Fruit fly (Drosophila melanogaster) whole organism, pupa: Measurements from ENCODE around the gene hay.

Experiments
- CG10348 ChIP-seq: fragments of 200-800 bp; sonication (Bioruptor generic); IDR thresholded peaks from 2 replicates; pipeline ENCODE4 v1.3.6; 2022; ENCODE audit warnings: missing biosample characterization, missing genetic modification characterization
- CG12605 ChIP-seq: fragments of 200-800 bp; sonication (Bioruptor generic); IDR thresholded peaks from 2 replicates; pipeline ENCODE4 v1.3.6; 2022; ENCODE audit warnings: missing biosample characterization, missing genetic modification characterization
- CG13204 ChIP-seq: fragments of 200-800 bp; sonication (Bioruptor generic); optimal IDR thresholded peaks from 2 replicates; lab custom pipeline; 2018; ENCODE audit warnings: missing biosample characterization, mild to moderate bottlenecking, missing genetic modification characterization, moderate library complexity
- CG14655 ChIP-seq: fragments of 200-800 bp; sonication (Bioruptor generic); optimal IDR thresholded peaks from 3 replicates; lab custom pipeline; 2017; ENCODE audit warnings: mild to moderate bottlenecking, missing biosample characterization, missing genetic modification reagents, missing genetic modification characterization
- CG15710 ChIP-seq: fragments of 200-800 bp; sonication (Bioruptor generic); optimal IDR thresholded peaks from 2 replicates; lab custom pipeline; 2018; ENCODE audit warnings: missing biosample characterization, mild to moderate bottlenecking, missing genetic modification characterization, moderate library complexity
- CG17806 ChIP-seq: fragments of 200-800 bp; sonication (Bioruptor generic); optimal IDR thresholded peaks from 2 replicates; lab custom pipeline; 2018; ENCODE audit warnings: missing biosample characterization, mild to moderate bottlenecking, missing genetic modification characterization, moderate library complexity
- CG32121 ChIP-seq: fragments of 200-800 bp; sonication (Bioruptor generic); IDR thresholded peaks from 2 replicates; pipeline ENCODE4 v1.3.6; 2022; ENCODE audit warnings: missing biosample characterization, missing genetic modification characterization
- CG34367 ChIP-seq: fragments of 200-800 bp; sonication (Bioruptor generic); optimal IDR thresholded peaks from 2 replicates; lab custom pipeline; 2018; ENCODE audit warnings: missing biosample characterization, mild to moderate bottlenecking, missing genetic modification characterization
- CG4496 ChIP-seq: fragments of 200-800 bp; sonication (Bioruptor generic); IDR thresholded peaks from 3 replicates; pipeline ENCODE4 v1.3.6; 2022; ENCODE audit warnings: missing biosample characterization, missing genetic modification characterization
- CG8159 ChIP-seq: fragments of 200-800 bp; sonication (Bioruptor generic); optimal IDR thresholded peaks from 3 replicates; lab custom pipeline; 2018; ENCODE audit warnings: missing biosample characterization, mild to moderate bottlenecking, missing genetic modification characterization, moderate library complexity
- CG8301 ChIP-seq: fragments of 200-800 bp; sonication (Bioruptor generic); optimal IDR thresholded peaks from 2 replicates; lab custom pipeline; 2018; ENCODE audit warnings: missing biosample characterization, mild to moderate bottlenecking, missing genetic modification characterization
- CG9948 ChIP-seq: fragments of 200-800 bp; sonication (Bioruptor generic); optimal IDR thresholded peaks from 2 replicates; lab custom pipeline; 2018; ENCODE audit warnings: missing biosample characterization, mild to moderate bottlenecking, missing genetic modification characterization, moderate library complexity
- D1 ChIP-seq: fragments of 200-800 bp; sonication (Bioruptor generic); optimal IDR thresholded peaks from 2 replicates; lab custom pipeline; 2018; ENCODE audit warnings: missing biosample characterization, mild to moderate bottlenecking, missing genetic modification characterization, moderate library complexity
- EcR ChIP-seq: fragments of 200-800 bp; sonication (Bioruptor generic); optimal IDR thresholded peaks from 3 replicates; lab custom pipeline; 2019; ENCODE audit warnings: missing biosample characterization, missing genetic modification characterization, mild to moderate bottlenecking, moderate library complexity, missing genetic modification reagents
- Ets98B ChIP-seq: fragments of 200-800 bp; sonication (Bioruptor generic); IDR thresholded peaks from 2 replicates; pipeline ENCODE4 v1.3.6; 2022; ENCODE audit warnings: missing biosample characterization, missing genetic modification characterization
- Pif1A ChIP-seq: fragments of 200-800 bp; sonication (Bioruptor generic); optimal IDR thresholded peaks from 3 replicates; lab custom pipeline; 2016; ENCODE audit warnings: missing biosample characterization, missing genetic modification characterization
- Pif1B ChIP-seq: fragments of 200-800 bp; sonication (Bioruptor generic); optimal IDR thresholded peaks from 3 replicates; lab custom pipeline; 2016; ENCODE audit warnings: missing biosample characterization, missing genetic modification characterization
- Snoo ChIP-seq: fragments of 200-800 bp; sonication (Bioruptor generic); optimal IDR thresholded peaks from 3 replicates; lab custom pipeline; 2017; ENCODE audit warnings: missing biosample characterization, mild to moderate bottlenecking, missing genetic modification characterization, inconsistent platforms
- fd96Ca ChIP-seq: fragments of 200-800 bp; sonication (Bioruptor generic); IDR thresholded peaks from 3 replicates; pipeline ENCODE4 v1.3.6; 2022; ENCODE audit warnings: missing biosample characterization, missing genetic modification characterization
- gl ChIP-seq: fragments of 200-800 bp; sonication (Bioruptor generic); optimal IDR thresholded peaks from 2 replicates; lab custom pipeline; 2018; ENCODE audit warnings: missing biosample characterization, mild to moderate bottlenecking, missing genetic modification characterization
- rn ChIP-seq: fragments of 200-800 bp; sonication (Bioruptor generic); IDR thresholded peaks from 2 replicates; pipeline ENCODE4 v1.3.6; 2022; ENCODE audit warnings: missing biosample characterization, missing genetic modification characterization

The hay gene

dm6 chr3L:10630885-10631359 lies at the start of gene hay, which contains the start of the genes CG42535 and CG34001:
hay (plus strand) TSS chr3L:10631079.
CG42535 (minus strand) TSS chr3L:10630935.
CG34001 (plus strand) TSS chr3L:10631079.
- TF ChIP-seq D1: peak; percentile 34
- TF ChIP-seq CG12605 (GFP tag; lab: Robert Waterston, UW): no peak
- no peak for TF ChIP-seq CG8301
- TF ChIP-seq, all 21 proteins: peak for 1

dm6 chr3L:10581688-10582288 lies 49.1 kb upstream of the hay start:
- TF ChIP-seq gl (tag; lab: Kevin White, UChicago) (no peak), CG14655 (GFP tag; lab: Kevin White, UChicago) (no peak), fd96Ca (no peak), Pif1A (GFP tag; lab: Kevin White, UChicago) (no peak)

dm6 chr3L:10584965-10585364 lies 45.9 kb upstream of the hay start:
- TF ChIP-seq Pif1A (GFP tag; lab: Kevin White, UChicago): no peak
- TF ChIP-seq EcR (GFP tag; lab: Kevin White, UChicago): no peak
- TF ChIP-seq D1: no peak

dm6 chr3L:10599512-10599911 lies 31.4 kb upstream of the hay start:
- TF ChIP-seq CG34367 (tag; lab: Kevin White, UChicago) (no peak), CG32121 (GFP tag; lab: Robert Waterston, UW) (no peak), Ets98B (no peak), rn (GFP tag; lab: Robert Waterston, UW) (no peak), CG10348 (GFP tag; lab: Robert Waterston, UW) (no peak), CG13204 (GFP tag; lab: Kevin White, UChicago) (no peak), EcR (GFP tag; lab: Kevin White, UChicago) (no peak), Pif1A (GFP tag; lab: Kevin White, UChicago) (no peak), CG4496 (GFP tag; lab: Robert Waterston, UW) (no peak), D1 (no peak), CG15710 (tag; lab: Kevin White, UChicago) (no peak), CG17806 (tag; lab: Kevin White, UChicago) (no peak), CG8159 (tag; lab: Kevin White, UChicago) (no peak), fd96Ca (no peak), CG12605 (GFP tag; lab: Robert Waterston, UW) (no peak), gl (tag; lab: Kevin White, UChicago) (no peak), CG8301 (no peak), CG9948 (tag; lab: Kevin White, UChicago) (no peak)

- TF ChIP-seq D1: no peak
These were observed 7.4 kb upstream of the hay start, which contains the start of gene CG42521 for dm6 chr3L:10623476-10623875. CG42521 (minus strand) TSS chr3L:10623576.

- TF ChIP-seq CG32121 (GFP tag; lab: Robert Waterston, UW): no peak
- no peak for TF ChIP-seq CG13204 (GFP tag; lab: Kevin White, UChicago)
- no peak for TF ChIP-seq CG4496 (GFP tag; lab: Robert Waterston, UW)
- TF ChIP-seq CG9948 (tag; lab: Kevin White, UChicago): no peak
- no peak for TF ChIP-seq Pif1B (GFP tag; lab: Kevin White, UChicago)
- TF ChIP-seq CG14655 (GFP tag; lab: Kevin White, UChicago): no peak
- no peak for TF ChIP-seq Snoo (tag; lab: Kevin White, UChicago)
- TF ChIP-seq EcR (GFP tag; lab: Kevin White, UChicago): no peak
- TF ChIP-seq CG8301: no peak
- no peak for TF ChIP-seq D1
- TF ChIP-seq CG12605 (GFP tag; lab: Robert Waterston, UW): no peak
- TF ChIP-seq CG34367 (tag; lab: Kevin White, UChicago): no peak
- no peak for TF ChIP-seq rn (GFP tag; lab: Robert Waterston, UW)
- no peak for TF ChIP-seq Ets98B
- TF ChIP-seq gl (tag; lab: Kevin White, UChicago): no peak
- no peak for TF ChIP-seq CG17806 (tag; lab: Kevin White, UChicago)
- no peak for TF ChIP-seq Pif1A (GFP tag; lab: Kevin White, UChicago)
- TF ChIP-seq CG8159 (tag; lab: Kevin White, UChicago): no peak
- TF ChIP-seq CG15710 (tag; lab: Kevin White, UChicago): no peak
These were observed 5.4 kb upstream of the hay start, which contains the start of gene CG43127 for dm6 chr3L:10625499-10625898. CG43127 (minus strand) TSS chr3L:10625599.

dm6 chr3L:10626199-10626598 lies 4.7 kb upstream of the hay start, which contains the start of gene CG34238:
CG34238 (plus strand) TSS chr3L:10626499.
- TF ChIP-seq CG17806 (tag; lab: Kevin White, UChicago) (no peak), CG10348 (GFP tag; lab: Robert Waterston, UW) (no peak), Pif1B (GFP tag; lab: Kevin White, UChicago) (no peak), Snoo (tag; lab: Kevin White, UChicago) (no peak), CG15710 (tag; lab: Kevin White, UChicago) (no peak), gl (tag; lab: Kevin White, UChicago) (no peak), fd96Ca (no peak), Pif1A (GFP tag; lab: Kevin White, UChicago) (no peak), CG14655 (GFP tag; lab: Kevin White, UChicago) (no peak), CG8301 (no peak), Ets98B (no peak), CG9948 (tag; lab: Kevin White, UChicago) (no peak), CG4496 (GFP tag; lab: Robert Waterston, UW) (no peak), CG13204 (GFP tag; lab: Kevin White, UChicago) (no peak)
